Fruit fly (Drosophila melanogaster): ENCODE data around the gene Zip71B.

DNA sequence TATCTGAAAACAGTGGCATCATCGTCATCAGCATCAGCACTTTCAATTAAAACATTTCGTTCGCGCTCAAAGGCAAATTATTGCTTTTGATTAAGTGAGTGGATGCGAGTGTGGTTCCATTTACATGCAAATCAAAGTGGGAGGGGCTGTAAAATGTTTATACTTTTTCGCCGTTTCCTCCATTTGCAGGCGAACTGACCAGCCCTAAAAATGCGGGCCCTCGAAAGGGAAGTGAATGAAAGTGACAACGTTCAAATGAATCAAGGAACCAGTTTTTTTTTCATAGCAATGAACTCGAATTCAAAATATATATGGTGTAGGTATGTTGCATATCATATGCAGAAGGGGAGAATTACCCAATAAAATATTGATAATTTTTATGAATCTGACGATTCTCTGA, 18.5 kb downstream of the Zip71B start:
- TF ChIP-seq pnt (GFP tag; optimal IDR thresholded peaks at IDR 0.05): no peak
- TF ChIP-seq CG4424 (GFP tag; optimal IDR thresholded peaks at IDR 0.05): no peak
- peak; percentile 66 for TF ChIP-seq gcm (GFP tag; optimal IDR thresholded peaks at IDR 0.05)
- no peak for TF ChIP-seq phol (tag; optimal IDR thresholded peaks at IDR 0.05)
- TF ChIP-seq Gug (GFP tag; IDR thresholded peaks at IDR 0.05): no peak
- TF ChIP-seq kay (GFP tag; optimal IDR thresholded peaks at IDR 0.05): no peak
- no peak for TF ChIP-seq Fer1 (GFP tag; optimal IDR thresholded peaks at IDR 0.05)
- no peak for TF ChIP-seq crol (GFP tag; IDR thresholded peaks at IDR 0.05)
- no peak for TF ChIP-seq peb (GFP tag; IDR thresholded peaks at IDR 0.05)
